Fruit fly (Drosophila melanogaster) whole organism, wandering third instar larva: ENCODE data around the gene dsh.

ENCODE experiments used
- Abd-B ChIP-seq: fragments of >200 bp; optimal IDR thresholded peaks from 2 replicates; lab custom pipeline; 2017; ENCODE audit warnings: missing biosample characterization, missing genetic modification characterization
- CG32264 ChIP-seq: fragments of 200-800 bp; sonication (Bioruptor generic); optimal IDR thresholded peaks from 2 replicates; lab custom pipeline; 2016; ENCODE audit warnings: missing biosample characterization, missing genetic modification characterization
- CG9705 ChIP-seq: fragments of 200-800 bp; sonication (Bioruptor generic); optimal IDR thresholded peaks from 2 replicates; lab custom pipeline; 2018; ENCODE audit warnings: missing biosample characterization, mild to moderate bottlenecking, missing genetic modification characterization
- CrebA ChIP-seq: fragments of 200-800 bp; sonication (Bioruptor generic); optimal IDR thresholded peaks from 2 replicates; lab custom pipeline; 2016; ENCODE audit warnings: missing biosample characterization, mild to moderate bottlenecking, missing genetic modification characterization, borderline replicate concordance
- Dfd ChIP-seq: fragments of >200 bp; optimal IDR thresholded peaks from 2 replicates; lab custom pipeline; 2017; ENCODE audit warnings: missing biosample characterization, missing genetic modification characterization
- Dif ChIP-seq: fragments of 200-275, 200-300 bp; sonication (Bioruptor generic); optimal IDR thresholded peaks from 2 replicates; lab custom pipeline; 2018; ENCODE audit warnings: missing biosample characterization, missing genetic modification characterization; ENCODE audit not compliant: partially characterized antibody
- GATAd ChIP-seq: sonication (Bioruptor generic); optimal IDR thresholded peaks from 2 replicates; lab custom pipeline; 2016; ENCODE audit warnings: missing biosample characterization, missing genetic modification characterization
- HLH106 ChIP-seq: fragments of 200-800 bp; optimal IDR thresholded peaks from 3 replicates; lab custom pipeline; 2019; ENCODE audit warnings: missing biosample characterization, mild to moderate bottlenecking, missing genetic modification characterization, moderate library complexity
- Hnf4 ChIP-seq: fragments of 200-800 bp; sonication (Bioruptor generic); optimal IDR thresholded peaks from 2 replicates; lab custom pipeline; 2016; ENCODE audit warnings: missing biosample characterization, mild to moderate bottlenecking, missing genetic modification characterization
- Hr78 ChIP-seq: fragments of >200 bp; optimal IDR thresholded peaks from 2 replicates; lab custom pipeline; 2017; ENCODE audit warnings: missing biosample characterization, missing genetic modification characterization
- Hr83 ChIP-seq: fragments of 200-300 bp; sonication (Bioruptor generic); optimal IDR thresholded peaks from 2 replicates; lab custom pipeline; 2016; ENCODE audit warnings: missing biosample characterization, mild to moderate bottlenecking, missing genetic modification characterization, moderate library complexity; ENCODE audit not compliant: poor library complexity, severe bottlenecking
- Jra ChIP-seq: sonication (Bioruptor generic); optimal IDR thresholded peaks from 2 replicates; lab custom pipeline; 2016; ENCODE audit warnings: missing biosample characterization, missing genetic modification characterization
- Mio ChIP-seq: sonication (Bioruptor generic); optimal IDR thresholded peaks from 2 replicates; lab custom pipeline; 2016; ENCODE audit warnings: missing biosample characterization, missing genetic modification characterization
- Myc ChIP-seq: fragments of >200 bp; optimal IDR thresholded peaks from 2 replicates; lab custom pipeline; 2017
- N ChIP-seq: fragments of >200 bp; optimal IDR thresholded peaks from 2 replicates; lab custom pipeline; 2018; ENCODE audit warnings: missing biosample characterization, missing external identifiers, missing genetic modification characterization
- OdsH ChIP-seq: fragments of 200-800 bp; sonication (Bioruptor generic); optimal IDR thresholded peaks from 2 replicates; lab custom pipeline; 2016; ENCODE audit warnings: missing biosample characterization, mild to moderate bottlenecking, missing genetic modification characterization
- Rel ChIP-seq, 2 experiments: fragments of 200-800 bp; sonication (Bioruptor generic) in 1 of 2; optimal IDR thresholded peaks; 2 replicates in 1 of 2; 3 replicates in 1 of 2; lab custom pipeline; 2016 to 2019; ENCODE audit warnings: mild to moderate bottlenecking in 2 of 2, missing biosample characterization in 2 of 2, missing genetic modification characterization in 2 of 2, moderate library complexity in 1 of 2
- Sp1 ChIP-seq: fragments of 200-800 bp; sonication (Bioruptor generic); optimal IDR thresholded peaks from 3 replicates; lab custom pipeline; 2019; ENCODE audit warnings: missing biosample characterization, mild to moderate bottlenecking, missing genetic modification characterization, moderate library complexity
- Vsx2 ChIP-seq: fragments of 200-300, 225-300 bp; sonication (Bioruptor generic); optimal IDR thresholded peaks from 2 replicates; lab custom pipeline; 2018; ENCODE audit warnings: missing biosample characterization, missing genetic modification characterization; ENCODE audit not compliant: partially characterized antibody
- br ChIP-seq: fragments of 200-800 bp; sonication (Bioruptor generic); optimal IDR thresholded peaks from 2 replicates; lab custom pipeline; 2016; ENCODE audit warnings: missing biosample characterization, missing genetic modification characterization
- brk ChIP-seq: fragments of 200-800 bp; sonication (Bioruptor generic); optimal IDR thresholded peaks from 2 replicates; lab custom pipeline; 2016; ENCODE audit warnings: missing biosample characterization, mild to moderate bottlenecking, missing genetic modification characterization
- dl ChIP-seq, 2 experiments: fragments of 175-275, 200-275 bp in 1 of 2; fragments of 200-275 bp in 1 of 2; sonication (Bioruptor generic); optimal IDR thresholded peaks; lab custom pipeline; 2018; ENCODE audit warnings: mild to moderate bottlenecking in 2 of 2, missing biosample characterization in 2 of 2, missing genetic modification characterization in 2 of 2, moderate library complexity in 2 of 2; ENCODE audit not compliant: partially characterized antibody in 2 of 2, insufficient read depth in 1 of 2
- dmrt93B ChIP-seq: fragments of 200-800 bp; sonication (Bioruptor generic); optimal IDR thresholded peaks from 2 replicates; lab custom pipeline; 2018; ENCODE audit warnings: missing biosample characterization, mild to moderate bottlenecking, missing genetic modification characterization
- dsf ChIP-seq: sonication (Bioruptor generic); optimal IDR thresholded peaks from 2 replicates; lab custom pipeline; 2016; ENCODE audit warnings: missing biosample characterization, missing genetic modification characterization, borderline replicate concordance
- ey ChIP-seq: fragments of 200-800 bp; sonication (Bioruptor generic); optimal IDR thresholded peaks from 2 replicates; lab custom pipeline; 2016; ENCODE audit warnings: missing biosample characterization, missing genetic modification characterization
- foxo ChIP-seq, 2 experiments: fragments of 200-800 bp; sonication (Bioruptor generic); optimal IDR thresholded peaks; 2 replicates in 1 of 2; 3 replicates in 1 of 2; lab custom pipeline; 2016 to 2017; ENCODE audit warnings: missing biosample characterization in 2 of 2, missing genetic modification characterization in 2 of 2
- fru ChIP-seq: fragments of 200-800 bp; sonication (Bioruptor generic); optimal IDR thresholded peaks from 3 replicates; lab custom pipeline; 2016; ENCODE audit warnings: missing biosample characterization, mild to moderate bottlenecking, missing genetic modification characterization
- h ChIP-seq: fragments of 200-800 bp; sonication (Bioruptor generic); optimal IDR thresholded peaks from 3 replicates; lab custom pipeline; 2016; ENCODE audit warnings: missing biosample characterization, mild to moderate bottlenecking, missing genetic modification characterization
- jim ChIP-seq: fragments of 175-275, 200-325 bp; sonication (Bioruptor generic); optimal IDR thresholded peaks from 2 replicates; lab custom pipeline; 2016; ENCODE audit warnings: missing biosample characterization, mild to moderate bottlenecking, missing genetic modification characterization
- lola ChIP-seq: fragments of >200 bp; optimal IDR thresholded peaks from 2 replicates; lab custom pipeline; 2017; ENCODE audit warnings: missing biosample characterization, missing genetic modification characterization
- pan ChIP-seq: fragments of >200 bp; optimal IDR thresholded peaks from 2 replicates; lab custom pipeline; 2017
- psq ChIP-seq: fragments of 200-800 bp; sonication (Bioruptor generic); optimal IDR thresholded peaks from 3 replicates; lab custom pipeline; 2017; ENCODE audit warnings: missing biosample characterization, mild to moderate bottlenecking, missing genetic modification characterization, moderate library complexity
- rgr ChIP-seq: fragments of 200-800 bp; sonication (Bioruptor generic); optimal IDR thresholded peaks from 3 replicates; lab custom pipeline; 2016; ENCODE audit warnings: missing biosample characterization, mild to moderate bottlenecking, missing genetic modification characterization
- sage ChIP-seq: fragments of 200-800 bp; sonication (Bioruptor generic); optimal IDR thresholded peaks from 2 replicates; lab custom pipeline; 2016; ENCODE audit warnings: missing biosample characterization, mild to moderate bottlenecking, missing genetic modification characterization
- sv ChIP-seq: fragments of 200-800 bp; sonication (Bioruptor generic); optimal IDR thresholded peaks from 3 replicates; lab custom pipeline; 2016; ENCODE audit warnings: missing biosample characterization, missing genetic modification characterization
- tai ChIP-seq: sonication (Bioruptor generic); optimal IDR thresholded peaks from 2 replicates; lab custom pipeline; 2016; ENCODE audit warnings: missing biosample characterization, missing genetic modification characterization
- usp ChIP-seq: fragments of >200 bp; optimal IDR thresholded peaks from 2 replicates; lab custom pipeline; 2017; ENCODE audit warnings: missing biosample characterization, missing genetic modification characterization
- woc ChIP-seq: sonication (Bioruptor generic); optimal IDR thresholded peaks from 2 replicates; lab custom pipeline; 2016; ENCODE audit warnings: missing biosample characterization, mild to moderate bottlenecking, missing genetic modification characterization

Gene dsh

DNA sequence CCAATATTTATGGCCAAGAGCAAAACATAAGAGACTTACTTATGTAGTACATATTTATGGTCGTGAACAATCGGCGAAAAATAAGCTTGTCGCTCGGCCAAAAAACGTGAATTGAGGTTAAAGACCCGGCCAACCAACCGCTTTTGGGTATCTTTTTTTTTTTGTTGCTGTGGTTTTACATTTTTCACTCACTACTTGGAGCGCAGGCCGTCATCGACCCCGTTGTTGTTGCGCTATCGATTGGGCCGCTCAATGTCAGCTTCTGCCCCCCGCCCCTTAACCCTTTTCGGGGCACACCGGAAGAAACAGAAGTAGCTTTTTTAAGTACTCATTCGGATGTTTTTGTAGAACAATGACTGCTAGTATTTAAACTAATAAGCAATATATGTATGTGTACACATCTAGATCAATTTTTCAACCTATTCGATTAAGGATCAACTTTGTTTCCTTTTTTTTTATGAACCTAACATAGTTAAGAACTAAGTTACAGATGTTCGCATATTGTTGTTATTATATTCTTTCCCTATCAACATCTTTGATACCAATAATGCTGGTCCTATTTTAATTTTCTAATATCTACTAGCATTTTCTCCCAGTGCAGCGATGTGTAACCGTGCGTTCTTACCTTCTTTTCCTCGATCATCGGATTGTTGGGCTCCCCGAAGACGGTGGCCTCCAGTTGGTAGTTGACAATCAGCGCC is 17.5 kb upstream of the dsh start:
- TF ChIP-seq Dfd (GFP tag; lab: Kevin White, UChicago) (no peak), usp (GFP tag; lab: Kevin White, UChicago) (no peak), Vsx2 (GFP tag; lab: Kevin White, UChicago) (no peak), Myc (no peak), Jra (GFP tag; lab: Kevin White, UChicago) (no peak), Rel (GFP tag; optimal IDR thresholded peaks at IDR 0.05; lab: Kevin White, UChicago) (no peak), Rel (tag; optimal IDR thresholded peaks at IDR 0.05; lab: Kevin White, UChicago) (no peak), fru (GFP tag; lab: Kevin White, UChicago) (peak; percentile 85), Sp1 (peak; percentile 76), N (GFP tag; lab: Kevin White, UChicago) (no peak), dmrt93B (GFP tag; lab: Kevin White, UChicago) (no peak), brk (GFP tag; lab: Kevin White, UChicago) (no peak), CG9705 (GFP tag; lab: Kevin White, UChicago) (peak; percentile 14), CrebA (GFP tag; lab: Kevin White, UChicago) (no peak), rgr (GFP tag; lab: Kevin White, UChicago) (no peak), pan (no peak), Abd-B (no peak), OdsH (peak; percentile 63), sage (GFP tag; lab: Kevin White, UChicago) (no peak), sv (peak; percentile 56), GATAd (no peak), Hnf4 (no peak), Hr83 (GFP tag; lab: Kevin White, UChicago) (no peak), HLH106 (peak; percentile 53), dl (GFP tag; optimal IDR thresholded peaks at IDR 0.05; lab: Kevin White, UChicago; ENCODE audit: insufficient read depth in 1 of 2, partially characterized antibody in 2 of 2) (no peak), jim (GFP tag; lab: Kevin White, UChicago) (no peak), lola (GFP tag; lab: Kevin White, UChicago) (no peak), woc (GFP tag; lab: Kevin White, UChicago) (peak; percentile 54), psq (GFP tag; lab: Kevin White, UChicago) (peak; percentile 48), dsf (GFP tag; lab: Kevin White, UChicago) (no peak), h (GFP tag; lab: Kevin White, UChicago) (peak; percentile 6), CG32264 (peak; percentile 41), Hr78 (GFP tag; lab: Kevin White, UChicago) (no peak), br (GFP tag; lab: Kevin White, UChicago) (peak; percentile 55), tai (no peak), Dif (GFP tag; lab: Kevin White, UChicago) (no peak), foxo (GFP tag; optimal IDR thresholded peaks at IDR 0.05; lab: Kevin White, UChicago) (peak in 1 of 2 experiments; percentile 85), Mio (GFP tag; lab: Kevin White, UChicago) (no peak), ey (GFP tag; lab: Kevin White, UChicago) (peak; percentile 53)

DNA sequence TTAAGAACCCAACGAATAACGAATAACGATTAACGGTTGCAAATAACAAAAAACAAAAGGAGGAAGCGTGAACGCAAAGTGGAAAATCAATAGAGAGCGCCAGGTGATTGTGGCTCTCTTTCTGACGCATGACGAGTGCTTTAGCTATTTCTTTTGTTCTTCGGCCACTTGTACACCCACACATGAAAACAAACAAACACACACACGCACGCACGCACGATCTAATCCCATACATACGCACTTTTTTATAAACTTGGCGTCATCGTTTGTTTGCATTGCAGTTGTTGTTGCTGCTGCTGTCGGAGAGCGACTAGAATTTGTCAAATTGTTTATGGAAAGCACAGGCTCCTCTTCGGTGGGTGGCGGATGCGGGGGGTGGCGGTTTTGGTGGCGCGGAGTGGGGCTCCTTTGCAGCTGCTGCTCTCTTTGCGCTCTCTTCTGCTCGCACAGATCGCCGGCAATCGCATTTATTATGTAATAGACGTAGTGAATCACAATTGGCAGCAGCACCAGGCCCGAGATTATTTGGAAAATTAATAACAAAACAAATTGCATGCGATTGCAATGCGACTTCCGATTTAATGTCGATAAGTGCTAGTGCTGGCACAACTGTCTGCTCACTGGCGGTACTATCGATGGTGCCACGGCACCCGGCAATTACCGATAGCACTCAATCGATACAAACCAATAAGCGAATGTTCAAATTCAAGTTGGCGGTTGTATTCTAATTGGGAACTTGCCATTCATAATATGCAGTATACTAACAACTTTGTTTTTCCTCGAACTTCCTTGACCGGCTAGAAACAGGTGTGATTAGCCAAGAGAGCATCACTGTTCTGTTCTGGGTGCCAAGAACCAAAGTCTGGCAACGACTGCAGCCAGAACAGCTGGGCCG is 16.5 kb upstream of the dsh start:
- TF ChIP-seq fru (GFP tag; lab: Kevin White, UChicago) (peak; percentile 38), Hr83 (GFP tag; lab: Kevin White, UChicago) (peak; percentile 22), h (GFP tag; lab: Kevin White, UChicago) (peak; percentile 78), Mio (GFP tag; lab: Kevin White, UChicago) (no peak), psq (GFP tag; lab: Kevin White, UChicago) (peak; percentile 95), dmrt93B (GFP tag; lab: Kevin White, UChicago) (no peak), pan (no peak), br (GFP tag; lab: Kevin White, UChicago) (peak; percentile 20), Abd-B (no peak), Dif (GFP tag; lab: Kevin White, UChicago) (no peak), Sp1 (peak; percentile 3), CG32264 (no peak), Jra (GFP tag; lab: Kevin White, UChicago) (peak; percentile 52), rgr (GFP tag; lab: Kevin White, UChicago) (peak; percentile 52), GATAd (peak; percentile 20), dl (GFP tag; optimal IDR thresholded peaks at IDR 0.05; lab: Kevin White, UChicago; ENCODE audit: insufficient read depth in 1 of 2, partially characterized antibody in 2 of 2) (no peak), ey (GFP tag; lab: Kevin White, UChicago) (peak; percentile 50), sv (no peak), Rel (GFP tag; optimal IDR thresholded peaks at IDR 0.05; lab: Kevin White, UChicago) (no peak), Rel (tag; optimal IDR thresholded peaks at IDR 0.05; lab: Kevin White, UChicago) (peak; percentile 4), Myc (peak; percentile 91), dsf (GFP tag; lab: Kevin White, UChicago) (no peak), OdsH (peak; percentile 9), N (GFP tag; lab: Kevin White, UChicago) (no peak), CrebA (GFP tag; lab: Kevin White, UChicago) (no peak), Vsx2 (GFP tag; lab: Kevin White, UChicago) (no peak), Hnf4 (no peak), woc (GFP tag; lab: Kevin White, UChicago) (peak; percentile 74), foxo (GFP tag; optimal IDR thresholded peaks at IDR 0.05; lab: Kevin White, UChicago) (peak in 1 of 2 experiments; percentile 65), lola (GFP tag; lab: Kevin White, UChicago) (no peak), brk (GFP tag; lab: Kevin White, UChicago) (no peak), Dfd (GFP tag; lab: Kevin White, UChicago) (no peak), tai (no peak), HLH106 (peak; percentile 53), CG9705 (GFP tag; lab: Kevin White, UChicago) (no peak)
